Worm (Caenorhabditis elegans) whole organism, L4 larva: ENCODE results near the gene mlk-1.

Experiments
- F10B5.3 ChIP-seq: sonication (generic microtip); optimal IDR thresholded peaks from 2 replicates; lab custom pipeline; 2016; ENCODE audit warnings: mild to moderate bottlenecking, missing genetic modification characterization, missing compliant biosample characterization
- F37D6.2 ChIP-seq: sonication (generic microtip); optimal IDR thresholded peaks from 2 replicates; lab custom pipeline; 2016; ENCODE audit warnings: mild to moderate bottlenecking, missing genetic modification characterization, missing compliant biosample characterization
- F49E8.2 ChIP-seq: sonication (generic microtip); optimal IDR thresholded peaks from 2 replicates; lab custom pipeline; 2016; ENCODE audit warnings: missing compliant biosample characterization, mild to moderate bottlenecking, missing genetic modification characterization, borderline replicate concordance
- Y48G9A.11 ChIP-seq: fragments of 200-800 bp; sonication (Bioruptor generic); IDR thresholded peaks from 2 replicates; pipeline ENCODE4 v1.3.6; 2022; ENCODE audit warnings: missing genetic modification reagents, missing genetic modification characterization, missing compliant biosample characterization
- Y5F2A.4 ChIP-seq: fragments of 200-800 bp; sonication (Bioruptor generic); optimal IDR thresholded peaks from 2 replicates; lab custom pipeline; 2018; ENCODE audit warnings: mild to moderate bottlenecking, missing genetic modification characterization, missing compliant biosample characterization
- Y75B8A.6 ChIP-seq: fragments of 200-800 bp; sonication (Bioruptor generic); IDR thresholded peaks from 2 replicates; pipeline ENCODE4 v1.3.6; 2022; ENCODE audit warnings: missing genetic modification reagents, missing genetic modification characterization, missing compliant biosample characterization
- aha-1 ChIP-seq: fragments of 150-350 bp; peaks from one replicate; lab custom pipeline; 2014; ENCODE audit warnings: missing biosample characterization, missing genetic modification characterization
- arid-1 ChIP-seq: fragments of 200-800 bp; sonication (Bioruptor generic); conservative IDR thresholded peaks from 2 replicates; pipeline ENCODE4 v1.3.6; 2022; ENCODE audit warnings: missing genetic modification reagents, missing genetic modification characterization, missing compliant biosample characterization
- attf-4 ChIP-seq: sonication (generic microtip); optimal IDR thresholded peaks from 3 replicates; lab custom pipeline; 2017; ENCODE audit warnings: missing biosample characterization, missing genetic modification characterization
- ceh-28 ChIP-seq: fragments of 150-350 bp; optimal IDR thresholded peaks from 2 replicates; lab custom pipeline; 2014; ENCODE audit warnings: missing biosample characterization, missing genetic modification reagents, missing genetic modification characterization
- ceh-62 ChIP-seq: sonication (generic microtip); optimal IDR thresholded peaks from 2 replicates; lab custom pipeline; 2017; ENCODE audit warnings: missing biosample characterization, missing genetic modification characterization
- ctbp-1 ChIP-seq: fragments of 200-800 bp; sonication (Bioruptor generic); IDR thresholded peaks from 2 replicates; pipeline ENCODE4 v1.3.6; 2022; ENCODE audit warnings: missing genetic modification reagents, missing genetic modification characterization, missing compliant biosample characterization
- daf-12 ChIP-seq: fragments of 150-350 bp; optimal IDR thresholded peaks from 2 replicates; lab custom pipeline; 2014; ENCODE audit warnings: missing biosample characterization, missing genetic modification reagents, missing genetic modification characterization
- daf-16 ChIP-seq, 3 experiments: sonication (generic microtip); optimal IDR thresholded peaks; 2 replicates each; lab custom pipeline; 2016 to 2017; ENCODE audit warnings: missing genetic modification characterization in 3 of 3, missing genetic modification reagents in 3 of 3, mild to moderate bottlenecking in 2 of 3, missing compliant biosample characterization in 2 of 3, missing biosample characterization in 1 of 3, moderate library complexity in 1 of 3
- daf-8 ChIP-seq: fragments of 200-800 bp; sonication (Bioruptor generic); IDR thresholded peaks from 2 replicates; pipeline ENCODE4 v1.3.6; 2022; ENCODE audit warnings: missing genetic modification characterization, missing compliant biosample characterization
- dmd-6 ChIP-seq: fragments of 200-800 bp; sonication (Bioruptor generic); IDR thresholded peaks from 2 replicates; pipeline ENCODE4 v1.3.6; 2022; ENCODE audit warnings: missing genetic modification reagents, missing genetic modification characterization, missing compliant biosample characterization
- dmd-8 ChIP-seq: fragments of 200-800 bp; sonication (Bioruptor generic); IDR thresholded peaks from 2 replicates; pipeline ENCODE4 v1.3.6; 2022; ENCODE audit warnings: missing genetic modification characterization, missing compliant biosample characterization
- dmd-9 ChIP-seq: fragments of 200-800 bp; sonication (Bioruptor generic); IDR thresholded peaks from 2 replicates; pipeline ENCODE4 v1.3.6; 2022; ENCODE audit warnings: missing genetic modification reagents, missing genetic modification characterization, missing compliant biosample characterization
- dpl-1 ChIP-seq: fragments of 150-350 bp; optimal IDR thresholded peaks from 2 replicates; lab custom pipeline; 2014; ENCODE audit warnings: missing biosample characterization, missing genetic modification reagents, missing genetic modification characterization
- dve-1 ChIP-seq: sonication (generic microtip); optimal IDR thresholded peaks from 2 replicates; lab custom pipeline; 2017; ENCODE audit warnings: antibody characterized with exemption, mild to moderate bottlenecking, missing genetic modification characterization, missing compliant biosample characterization; ENCODE audit not compliant: insufficient read depth
- egl-27 ChIP-seq: sonication (generic microtip); optimal IDR thresholded peaks from 3 replicates; lab custom pipeline; 2017; ENCODE audit warnings: missing biosample characterization, missing genetic modification reagents, missing genetic modification characterization
- fkh-10 ChIP-seq: fragments of 150-350 bp; optimal IDR thresholded peaks from 2 replicates; lab custom pipeline; 2014; ENCODE audit warnings: missing biosample characterization, missing genetic modification reagents, missing genetic modification characterization
- gei-8 ChIP-seq: fragments of 200-800 bp; sonication (Bioruptor generic); optimal IDR thresholded peaks from 2 replicates; lab custom pipeline; 2018; ENCODE audit warnings: mild to moderate bottlenecking, missing genetic modification characterization, missing compliant biosample characterization
- hif-1 ChIP-seq, 2 experiments: sonication (generic microtip); optimal IDR thresholded peaks; 2 replicates each; lab custom pipeline; 2016 to 2017; ENCODE audit warnings: missing compliant biosample characterization in 2 of 2, missing genetic modification characterization in 2 of 2, missing genetic modification reagents in 2 of 2, missing genotype in 2 of 2, mild to moderate bottlenecking in 1 of 2
- hmg-1.1 ChIP-seq: fragments of 200-800 bp; sonication (Bioruptor generic); IDR thresholded peaks from 2 replicates; pipeline ENCODE4 v1.3.6; 2022; ENCODE audit warnings: missing genetic modification reagents, missing genetic modification characterization, missing compliant biosample characterization
- jun-1 ChIP-seq: fragments of 150-350 bp; optimal IDR thresholded peaks from 2 replicates; lab custom pipeline; 2014; ENCODE audit warnings: missing biosample characterization, missing genetic modification reagents, missing genetic modification characterization
- lin-15B ChIP-seq: fragments of 150-350 bp; sonication (generic microtip); optimal IDR thresholded peaks from 3 replicates; lab custom pipeline; 2014; ENCODE audit warnings: missing biosample characterization, missing genetic modification characterization
- lin-38 ChIP-seq: fragments of 200-800 bp; sonication (Bioruptor generic); IDR thresholded peaks from 2 replicates; pipeline ENCODE4 v1.3.6; 2022; ENCODE audit warnings: missing genetic modification reagents, missing genetic modification characterization, missing compliant biosample characterization
- lin-39 ChIP-seq: fragments of 150-350 bp; optimal IDR thresholded peaks from 2 replicates; lab custom pipeline; 2014; ENCODE audit warnings: missing biosample characterization, missing genetic modification reagents, missing genetic modification characterization
- lir-3 ChIP-seq: sonication (generic microtip); optimal IDR thresholded peaks from 2 replicates; lab custom pipeline; 2016; ENCODE audit warnings: mild to moderate bottlenecking, missing genetic modification characterization, missing compliant biosample characterization
- lsy-2 ChIP-seq, 2 experiments: fragments of 150-350 bp in 1 of 2; sonication (generic microtip) in 1 of 2; optimal IDR thresholded peaks; 2 replicates each; lab custom pipeline; 2014 to 2017; ENCODE audit warnings: missing biosample characterization in 2 of 2, missing genetic modification characterization in 2 of 2
- madf-5 ChIP-seq, 2 experiments: fragments of 200-800 bp; sonication (Bioruptor generic); IDR thresholded peaks; 2 replicates each; pipeline ENCODE4 v1.3.6; 2022; ENCODE audit warnings: missing compliant biosample characterization in 2 of 2, missing genetic modification characterization in 2 of 2
- madf-9 ChIP-seq: fragments of 200-800 bp; sonication (Bioruptor generic); conservative IDR thresholded peaks from 2 replicates; pipeline ENCODE4 v1.3.6; 2022; ENCODE audit warnings: missing genetic modification reagents, missing genetic modification characterization, missing compliant biosample characterization
- mdl-1 ChIP-seq, 2 experiments: fragments of 150-350 bp in 1 of 2; sonication (generic microtip) in 1 of 2; optimal IDR thresholded peaks; 2 replicates each; lab custom pipeline; 2014 to 2017; ENCODE audit warnings: missing biosample characterization in 2 of 2, missing genetic modification characterization in 2 of 2
- mxl-2 ChIP-seq: fragments of 200-800 bp; sonication (Bioruptor generic); conservative IDR thresholded peaks from 2 replicates; pipeline ENCODE4 v1.3.6; 2022; ENCODE audit warnings: missing genetic modification reagents, missing genetic modification characterization, missing compliant biosample characterization
- nhr-102 ChIP-seq: sonication (generic microtip); optimal IDR thresholded peaks from 2 replicates; lab custom pipeline; 2016; ENCODE audit warnings: mild to moderate bottlenecking, missing genetic modification characterization, moderate library complexity, missing compliant biosample characterization
- nhr-28 ChIP-seq: fragments of 150-350 bp; optimal IDR thresholded peaks from 2 replicates; lab custom pipeline; 2014; ENCODE audit warnings: missing biosample characterization, missing genetic modification characterization
- nhr-41 ChIP-seq: fragments of 200-800 bp; sonication (Bioruptor generic); IDR thresholded peaks from 2 replicates; pipeline ENCODE4 v1.3.6; 2022; ENCODE audit warnings: missing genetic modification reagents, missing genetic modification characterization, missing compliant biosample characterization
- nhr-48 ChIP-seq: sonication (generic microtip); optimal IDR thresholded peaks from 2 replicates; lab custom pipeline; 2016; ENCODE audit warnings: mild to moderate bottlenecking, missing genetic modification characterization, missing compliant biosample characterization
- php-3 ChIP-seq: fragments of 200-800 bp; sonication (Bioruptor generic); IDR thresholded peaks from 2 replicates; pipeline ENCODE4 v1.3.6; 2022; ENCODE audit warnings: missing genetic modification reagents, missing genetic modification characterization, missing compliant biosample characterization
- pqm-1 ChIP-seq: sonication (generic microtip); optimal IDR thresholded peaks from 2 replicates; lab custom pipeline; 2017; ENCODE audit warnings: missing biosample characterization, missing genetic modification characterization
- rbr-2 ChIP-seq: sonication (generic microtip); optimal IDR thresholded peaks from 2 replicates; lab custom pipeline; 2016; ENCODE audit warnings: missing genotype, missing genetic modification characterization, missing compliant biosample characterization
- sdz-12 ChIP-seq: fragments of 200-800 bp; sonication (Bioruptor generic); optimal IDR thresholded peaks from 2 replicates; lab custom pipeline; 2018; ENCODE audit warnings: mild to moderate bottlenecking, missing genetic modification characterization, missing compliant biosample characterization
- spr-3 ChIP-seq: fragments of 200-800 bp; sonication (Bioruptor generic); optimal IDR thresholded peaks from 2 replicates; lab custom pipeline; 2018; ENCODE audit warnings: mild to moderate bottlenecking, missing genetic modification characterization, missing compliant biosample characterization
- tra-1 ChIP-seq: fragments of 200-800 bp; sonication (Bioruptor generic); IDR thresholded peaks from 2 replicates; pipeline ENCODE4 v1.3.6; 2022; ENCODE audit warnings: missing genetic modification reagents, missing genetic modification characterization, missing compliant biosample characterization
- zfp-3 ChIP-seq: fragments of 200-800 bp; sonication (Bioruptor generic); conservative IDR thresholded peaks from 2 replicates; pipeline ENCODE4 v1.3.6; 2022; ENCODE audit warnings: missing genetic modification reagents, missing genetic modification characterization, missing compliant biosample characterization

mlk-1 gene

DNA sequence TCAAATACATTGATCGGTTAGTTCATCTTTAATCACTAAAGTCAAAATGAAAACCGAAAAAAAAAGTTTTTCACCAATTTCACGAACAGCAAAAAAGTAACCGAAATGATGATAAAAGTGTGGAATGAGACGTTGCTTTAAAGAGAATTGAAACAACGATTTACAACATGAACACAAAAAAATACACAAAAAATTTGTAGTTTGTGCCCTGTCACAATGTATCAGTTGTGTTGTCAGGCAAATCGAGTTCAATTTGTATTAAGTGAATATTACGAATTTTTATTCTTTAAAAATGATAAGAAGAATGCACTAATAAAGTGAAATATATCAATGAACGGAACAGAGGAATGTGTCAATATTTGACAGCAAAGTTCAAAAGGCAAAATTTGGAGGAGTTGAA, 32.8 kb downstream of the mlk-1 start:
- TF ChIP-seq hmg-1.1 (GFP tag; lab: Robert Waterston, UW) (no peak), dmd-6 (peak; percentile 12; the same call in 1 of the 2 replicates), nhr-48 (peak; percentile 24), zfp-3 (no peak), madf-5 (GFP tag; IDR thresholded peaks at IDR 0.05; lab: Robert Waterston, UW) (no peak), dmd-8 (GFP tag; lab: Robert Waterston, UW) (no peak), daf-16 (GFP tag; optimal IDR thresholded peaks at IDR 0.05; lab: Kevin White, UChicago) (no peak), daf-16 (tag; optimal IDR thresholded peaks at IDR 0.05; lab: Kevin White, UChicago) (peak; percentile 3), F37D6.2 (tag; lab: Kevin White, UChicago) (no peak), spr-3 (no peak), nhr-28 (tag; lab: Kevin White, UChicago) (peak; percentile 93)

DNA sequence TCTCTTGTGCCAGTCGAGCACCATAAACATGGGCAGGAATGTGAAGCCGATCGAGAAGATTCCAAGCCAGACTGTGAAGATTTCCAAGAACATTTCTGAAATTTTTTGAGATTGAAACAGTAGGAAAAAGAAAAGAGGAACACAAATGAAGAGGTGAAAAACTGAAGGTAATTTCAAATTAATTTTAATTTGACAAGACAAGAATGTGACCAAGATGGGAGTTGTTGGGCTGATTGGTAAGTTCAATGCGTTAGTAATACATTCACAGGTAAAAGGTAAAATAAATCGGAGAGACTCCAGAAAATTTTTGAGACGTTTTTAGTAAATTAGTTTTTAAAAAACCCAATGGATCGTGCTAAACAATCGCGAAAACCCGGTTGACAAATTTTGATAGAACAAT, 33.9 kb downstream of the mlk-1 start, which contains the start of gene swt-7:
Gene swt-7 (minus strand): TSS at position 101 of the 400 bp plus-strand sequence.
- no peak for TF ChIP-seq dmd-6
- no peak for TF ChIP-seq daf-12 (tag; lab: Kevin White, UChicago)
- peak; percentile 7 for TF ChIP-seq aha-1 (tag; lab: Kevin White, UChicago)

DNA sequence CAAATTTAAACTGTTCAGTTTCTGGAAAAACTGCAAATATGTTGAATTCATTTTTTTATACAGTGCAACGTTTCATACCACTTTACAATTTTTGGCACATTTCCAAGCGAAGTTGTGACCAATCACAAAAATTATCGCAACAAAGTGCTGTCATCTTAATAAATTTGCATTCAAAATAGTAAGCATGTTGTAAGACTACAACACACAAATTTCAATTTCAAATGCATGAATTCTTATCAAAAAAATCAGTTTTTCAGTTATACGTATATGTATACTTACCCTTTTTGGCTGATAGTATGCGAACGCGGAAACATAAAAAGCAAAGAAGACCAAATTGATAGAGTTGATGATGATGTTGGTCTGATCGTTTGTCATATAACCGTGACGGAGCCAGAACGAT, 34.4 kb downstream of the mlk-1 start:
- 0 out of 2 replicates have a peak, but pooled peaks have one; percentile 23 for TF ChIP-seq tra-1 (GFP tag; lab: Robert Waterston, UW)
- no peak for TF ChIP-seq attf-4 (tag; lab: Kevin White, UChicago)
- TF ChIP-seq rbr-2 (tag; lab: Kevin White, UChicago): no peak
- no peak for TF ChIP-seq jun-1 (tag; lab: Kevin White, UChicago)
- TF ChIP-seq lsy-2 (tag; optimal IDR thresholded peaks at IDR 0.05; lab: Kevin White, UChicago): no peak
- no peak for TF ChIP-seq F49E8.2 (tag; lab: Kevin White, UChicago)
- no peak for TF ChIP-seq dmd-8 (GFP tag; lab: Robert Waterston, UW)
- peak in 1 of 2 experiments; percentile 46 for TF ChIP-seq mdl-1 (tag; optimal IDR thresholded peaks at IDR 0.05; lab: Kevin White, UChicago)
- peak; percentile 68 for TF ChIP-seq dve-1 (tag; lab: Kevin White, UChicago)
- TF ChIP-seq Y48G9A.11 (GFP tag; lab: Robert Waterston, UW): no peak
- no peak for TF ChIP-seq daf-8 (GFP tag; lab: Robert Waterston, UW)
- no peak for TF ChIP-seq gei-8
- no peak for TF ChIP-seq daf-12 (tag; lab: Kevin White, UChicago)
- no peak for TF ChIP-seq nhr-41 (GFP tag; lab: Robert Waterston, UW)
- no peak for TF ChIP-seq sdz-12 (GFP tag; lab: Kevin White, UChicago)
- TF ChIP-seq ctbp-1 (GFP tag; lab: Robert Waterston, UW): no peak
- TF ChIP-seq ceh-28 (tag; lab: Kevin White, UChicago): no peak
- peak; percentile 78 for TF ChIP-seq nhr-102 (tag; lab: Kevin White, UChicago)
- no peak for TF ChIP-seq hif-1 (tag; optimal IDR thresholded peaks at IDR 0.05; lab: Kevin White, UChicago)
- no peak for TF ChIP-seq daf-16 (GFP tag; optimal IDR thresholded peaks at IDR 0.05; lab: Kevin White, UChicago)
- TF ChIP-seq daf-16 (tag; optimal IDR thresholded peaks at IDR 0.05; lab: Kevin White, UChicago): peak; percentile 81
- TF ChIP-seq Y75B8A.6 (GFP tag; lab: Robert Waterston, UW): no peak
- TF ChIP-seq pqm-1 (tag; lab: Kevin White, UChicago): peak; percentile 89
- TF ChIP-seq dmd-9 (GFP tag; lab: Robert Waterston, UW): no peak
- TF ChIP-seq ceh-62: no peak
- TF ChIP-seq lin-38 (GFP tag; lab: Robert Waterston, UW): no peak
- TF ChIP-seq madf-9 (GFP tag; lab: Robert Waterston, UW): no peak
- TF ChIP-seq dmd-6: peak; percentile 85
- no peak for TF ChIP-seq dpl-1
- no peak for TF ChIP-seq arid-1 (GFP tag; lab: Robert Waterston, UW)
- TF ChIP-seq Y5F2A.4 (GFP tag; lab: Kevin White, UChicago): no peak
- TF ChIP-seq hmg-1.1 (GFP tag; lab: Robert Waterston, UW): no peak
- no peak for TF ChIP-seq lin-39 (tag; lab: Kevin White, UChicago)
- TF ChIP-seq lin-15B (tag; lab: Kevin White, UChicago): no peak
- TF ChIP-seq fkh-10 (GFP tag; lab: Kevin White, UChicago): no peak
- TF ChIP-seq egl-27 (tag; lab: Kevin White, UChicago): no peak
- no peak for TF ChIP-seq mxl-2
- no peak for TF ChIP-seq F10B5.3 (tag; lab: Kevin White, UChicago)
- peak; percentile 66 for TF ChIP-seq php-3 (GFP tag; lab: Robert Waterston, UW)
- no peak for TF ChIP-seq lir-3 (tag; lab: Kevin White, UChicago)
